Fruit fly (Drosophila melanogaster): ENCODE measurements around the gene Cdc7.
A peak's percentile ranks its signal among the peaks of the same experiment; 100 is the strongest.

Cdc7 gene

dm6 chrX:6673637-6674487 is 19.5 kb downstream of the Cdc7 start, which contains the start of the genes CG3198 and Mcm6:
Gene CG3198 (minus strand): TSS chrX:6673973.
Gene Mcm6 (plus strand): TSS chrX:6674387.
- TF ChIP-seq toe (GFP tag; optimal IDR thresholded peaks at IDR 0.05) = no peak
- peak; percentile 33 for TF ChIP-seq CG11617 (GFP tag; optimal IDR thresholded peaks at IDR 0.05)

- TF ChIP-seq CG12768 (GFP tag; optimal IDR thresholded peaks at IDR 0.05) (no peak), ovo (GFP tag; optimal IDR thresholded peaks at IDR 0.05) (no peak), CG33017 (tag; optimal IDR thresholded peaks at IDR 0.05) (no peak), tj (GFP tag; optimal IDR thresholded peaks at IDR 0.05) (no peak), cic (GFP tag; optimal IDR thresholded peaks at IDR 0.05) (no peak), Hr96 (GFP tag; optimal IDR thresholded peaks at IDR 0.05) (no peak), toe (GFP tag; optimal IDR thresholded peaks at IDR 0.05) (peak; percentile 48), CG5204 (GFP tag; optimal IDR thresholded peaks at IDR 0.05) (no peak), bab1 (GFP tag; optimal IDR thresholded peaks at IDR 0.05) (peak; percentile 43), cnc (optimal IDR thresholded peaks at IDR 0.05) (no peak), CG1620 (GFP tag; optimal IDR thresholded peaks at IDR 0.05) (peak; percentile 62), kay (GFP tag; ENCODE audit: borderline replicate concordance) (no peak), CG7045 (GFP tag; optimal IDR thresholded peaks at IDR 0.05) (no peak), pad (GFP tag; optimal IDR thresholded peaks at IDR 0.05) (peak; percentile 11), CG7101 (tag; optimal IDR thresholded peaks at IDR 0.05) (peak; percentile 26), Crg-1 (GFP tag; optimal IDR thresholded peaks at IDR 0.05) (peak; percentile 40), Clk (GFP tag; optimal IDR thresholded peaks at IDR 0.05) (no peak), CG11617 (GFP tag; optimal IDR thresholded peaks at IDR 0.05) (peak; percentile 35), Mnt (GFP tag; optimal IDR thresholded peaks at IDR 0.05) (peak; percentile 65), CG14711 (tag; optimal IDR thresholded peaks at IDR 0.05) (peak; percentile 44)
These were observed 23.6 kb downstream of the Cdc7 start, which contains the start of gene Fum1 for dm6 chrX:6677826-6678489. Gene Fum1 (plus strand): TSS chrX:6678424.

dm6 chrX:6678635-6679501 is 24.5 kb downstream of the Cdc7 start, which contains the start of gene ND-ASHI:
Gene ND-ASHI (minus strand): TSS chrX:6679118.
- peak; percentile 85 for TF ChIP-seq Crg-1 (GFP tag; optimal IDR thresholded peaks at IDR 0.05)
- TF ChIP-seq CG33017 (tag; optimal IDR thresholded peaks at IDR 0.05) = peak; percentile 91
- TF ChIP-seq CG12768 (GFP tag; optimal IDR thresholded peaks at IDR 0.05) = peak; percentile 95
- peak; percentile 89 for TF ChIP-seq pad (GFP tag; optimal IDR thresholded peaks at IDR 0.05)
- peak; percentile 97 for TF ChIP-seq tj (GFP tag; optimal IDR thresholded peaks at IDR 0.05)
- no peak for TF ChIP-seq cnc (optimal IDR thresholded peaks at IDR 0.05)
- no peak for TF ChIP-seq Hr96 (GFP tag; optimal IDR thresholded peaks at IDR 0.05)
- peak; percentile 77 for TF ChIP-seq Clk (GFP tag; optimal IDR thresholded peaks at IDR 0.05)
- TF ChIP-seq CG1620 (GFP tag; optimal IDR thresholded peaks at IDR 0.05) = peak; percentile 83
- TF ChIP-seq toe (GFP tag; optimal IDR thresholded peaks at IDR 0.05) = no peak
- peak; percentile 75 for TF ChIP-seq cic (GFP tag; optimal IDR thresholded peaks at IDR 0.05)
- TF ChIP-seq CG5204 (GFP tag; optimal IDR thresholded peaks at IDR 0.05) = no peak
- TF ChIP-seq CG14711 (tag; optimal IDR thresholded peaks at IDR 0.05) = peak; percentile 88
- peak; percentile 30 for TF ChIP-seq ovo (GFP tag; optimal IDR thresholded peaks at IDR 0.05)
- peak; percentile 87 for TF ChIP-seq CG7045 (GFP tag; optimal IDR thresholded peaks at IDR 0.05)
- peak; percentile 79 for TF ChIP-seq Mnt (GFP tag; optimal IDR thresholded peaks at IDR 0.05)
- peak; percentile 89 for TF ChIP-seq bab1 (GFP tag; optimal IDR thresholded peaks at IDR 0.05)
- no peak for TF ChIP-seq kay (GFP tag; ENCODE audit: borderline replicate concordance)
- TF ChIP-seq CG7101 (tag; optimal IDR thresholded peaks at IDR 0.05) = peak; percentile 95
- peak; percentile 88 for TF ChIP-seq CG11617 (GFP tag; optimal IDR thresholded peaks at IDR 0.05)

- peak; percentile 59 for TF ChIP-seq Mnt (GFP tag; optimal IDR thresholded peaks at IDR 0.05)
- TF ChIP-seq cnc (optimal IDR thresholded peaks at IDR 0.05) = no peak
- no peak for TF ChIP-seq Clk (GFP tag; optimal IDR thresholded peaks at IDR 0.05)
- peak; percentile 28 for TF ChIP-seq cic (GFP tag; optimal IDR thresholded peaks at IDR 0.05)
- peak; percentile 46 for TF ChIP-seq pad (GFP tag; optimal IDR thresholded peaks at IDR 0.05)
- no peak for TF ChIP-seq CG11617 (GFP tag; optimal IDR thresholded peaks at IDR 0.05)
- TF ChIP-seq CG33017 (tag; optimal IDR thresholded peaks at IDR 0.05) = no peak
These were observed 25.1 kb downstream of the Cdc7 start for dm6 chrX:6679502-6679810.

- TF ChIP-seq Hr96 (GFP tag; optimal IDR thresholded peaks at IDR 0.05) (no peak), CG11617 (GFP tag; optimal IDR thresholded peaks at IDR 0.05) (no peak), tj (GFP tag; optimal IDR thresholded peaks at IDR 0.05) (no peak), CG5204 (GFP tag; optimal IDR thresholded peaks at IDR 0.05) (no peak), pad (GFP tag; optimal IDR thresholded peaks at IDR 0.05) (no peak), Mnt (GFP tag; optimal IDR thresholded peaks at IDR 0.05) (no peak), CG7101 (tag; optimal IDR thresholded peaks at IDR 0.05) (no peak), Clk (GFP tag; optimal IDR thresholded peaks at IDR 0.05) (no peak), bab1 (GFP tag; optimal IDR thresholded peaks at IDR 0.05) (no peak), CG12768 (GFP tag; optimal IDR thresholded peaks at IDR 0.05) (no peak), CG7045 (GFP tag; optimal IDR thresholded peaks at IDR 0.05) (no peak), ovo (GFP tag; optimal IDR thresholded peaks at IDR 0.05) (no peak), toe (GFP tag; optimal IDR thresholded peaks at IDR 0.05) (no peak), CG1620 (GFP tag; optimal IDR thresholded peaks at IDR 0.05) (no peak)
These were observed 27.1 kb downstream of the Cdc7 start, which contains the start of gene Fum2 for dm6 chrX:6681467-6681866. Gene Fum2 (plus strand): TSS chrX:6681767.
